Fruit fly (Drosophila melanogaster) whole organism, embryonic: ENCODE results near the gene cmet.
A peak's percentile ranks its signal among the peaks of the same experiment; 100 is the strongest.

ENCODE experiments used
- Antp ChIP-seq: fragments of 200-800 bp; sonication (Bioruptor generic); optimal IDR thresholded peaks from 3 replicates; lab custom pipeline; 2016; ENCODE audit warnings: missing biosample characterization, missing genetic modification characterization
- Bdp1 ChIP-seq: fragments of 200-800 bp; sonication (Bioruptor generic); optimal IDR thresholded peaks from 3 replicates; lab custom pipeline; 2016; ENCODE audit warnings: missing biosample characterization, missing genetic modification characterization
- BtbVII ChIP-seq: fragments of 200-800 bp; sonication (Bioruptor generic); optimal IDR thresholded peaks from 3 replicates; lab custom pipeline; 2017; ENCODE audit warnings: missing biosample characterization, mild to moderate bottlenecking, missing genetic modification characterization
- CG1233 ChIP-seq: fragments of 200-800 bp; sonication (Bioruptor generic); optimal IDR thresholded peaks from 4 replicates; lab custom pipeline; 2018; ENCODE audit warnings: missing biosample characterization, mild to moderate bottlenecking, missing genetic modification characterization
- CG12391 ChIP-seq: fragments of 200-800 bp; sonication (Bioruptor generic); optimal IDR thresholded peaks from 3 replicates; lab custom pipeline; 2018; ENCODE audit warnings: missing biosample characterization, mild to moderate bottlenecking, missing genetic modification characterization, moderate library complexity
- CG13296 ChIP-seq: fragments of 200-800 bp; sonication (Bioruptor generic); optimal IDR thresholded peaks from 3 replicates; lab custom pipeline; 2018; ENCODE audit warnings: missing biosample characterization, mild to moderate bottlenecking, missing genetic modification characterization
- CG13424 ChIP-seq: fragments of 200-800 bp; sonication (Bioruptor generic); optimal IDR thresholded peaks from 2 replicates; lab custom pipeline; 2019; ENCODE audit warnings: missing biosample characterization, mild to moderate bottlenecking, missing genetic modification characterization, moderate library complexity
- CG13894 ChIP-seq: fragments of 200-800 bp; sonication (Bioruptor generic); optimal IDR thresholded peaks from 3 replicates; lab custom pipeline; 2018; ENCODE audit warnings: missing biosample characterization, mild to moderate bottlenecking, missing genetic modification characterization, moderate library complexity
- CG17359 ChIP-seq: fragments of 200-800 bp; sonication (Bioruptor generic); optimal IDR thresholded peaks from 3 replicates; lab custom pipeline; 2018; ENCODE audit warnings: missing biosample characterization, mild to moderate bottlenecking, missing genetic modification characterization, moderate library complexity
- CG18764 ChIP-seq: fragments of 200-800 bp; sonication (Bioruptor generic); optimal IDR thresholded peaks from 3 replicates; lab custom pipeline; 2016; ENCODE audit warnings: missing biosample characterization, missing genetic modification characterization
- CG2202 ChIP-seq: fragments of 200-800 bp; sonication (Bioruptor generic); optimal IDR thresholded peaks from 2 replicates; lab custom pipeline; 2018; ENCODE audit warnings: missing biosample characterization, mild to moderate bottlenecking, missing genetic modification characterization
- CG2889 ChIP-seq: fragments of 200-800 bp; sonication (Bioruptor generic); IDR thresholded peaks from 3 replicates; pipeline ENCODE4 v1.3.6; 2022; ENCODE audit warnings: missing biosample characterization, missing genetic modification characterization
- CG3163 ChIP-seq: fragments of 200-800 bp; sonication (Bioruptor generic); optimal IDR thresholded peaks from 3 replicates; lab custom pipeline; 2016; ENCODE audit warnings: missing biosample characterization, missing genetic modification characterization
- CG34376 ChIP-seq: fragments of 200-800 bp; sonication (Bioruptor generic); optimal IDR thresholded peaks from 2 replicates; lab custom pipeline; 2018; ENCODE audit warnings: missing biosample characterization, mild to moderate bottlenecking, missing genetic modification characterization
- CG43689 ChIP-seq: fragments of 200-800 bp; sonication (Bioruptor generic); IDR thresholded peaks from 2 replicates; pipeline ENCODE4 v1.3.6; 2022; ENCODE audit warnings: missing biosample characterization, missing genetic modification characterization
- CG5245 ChIP-seq: fragments of 200-800 bp; sonication (Bioruptor generic); optimal IDR thresholded peaks from 3 replicates; lab custom pipeline; 2016; ENCODE audit warnings: missing biosample characterization, missing genetic modification characterization
- CG7839 ChIP-seq: fragments of 200-800 bp; sonication (Bioruptor generic); optimal IDR thresholded peaks from 3 replicates; lab custom pipeline; 2018; ENCODE audit warnings: missing biosample characterization, mild to moderate bottlenecking, missing genetic modification characterization, moderate library complexity
- CG7987 ChIP-seq: fragments of 200-800 bp; sonication (Bioruptor generic); optimal IDR thresholded peaks from 2 replicates; lab custom pipeline; 2018; ENCODE audit warnings: missing biosample characterization, mild to moderate bottlenecking, missing genetic modification characterization, moderate library complexity
- CG8089 ChIP-seq: fragments of 200-800 bp; sonication (Bioruptor generic); optimal IDR thresholded peaks from 3 replicates; lab custom pipeline; 2016; ENCODE audit warnings: missing biosample characterization, missing genetic modification characterization
- CG8359 ChIP-seq: fragments of 200-800 bp; sonication (Bioruptor generic); optimal IDR thresholded peaks from 2 replicates; lab custom pipeline; 2017; ENCODE audit warnings: missing biosample characterization, mild to moderate bottlenecking, missing genetic modification characterization, borderline replicate concordance
- CG9817 ChIP-seq: fragments of 200-800 bp; sonication (Bioruptor generic); optimal IDR thresholded peaks from 2 replicates; lab custom pipeline; 2018; ENCODE audit warnings: missing biosample characterization, mild to moderate bottlenecking, missing genetic modification characterization, moderate library complexity
- CoRest ChIP-seq: fragments of 200-800 bp; sonication (Bioruptor generic); optimal IDR thresholded peaks from 3 replicates; lab custom pipeline; 2018; ENCODE audit warnings: missing biosample characterization, mild to moderate bottlenecking, missing genetic modification characterization, moderate library complexity
- CrebB ChIP-seq: fragments of 200-800 bp; sonication (Bioruptor generic); optimal IDR thresholded peaks from 3 replicates; lab custom pipeline; 2018; ENCODE audit warnings: missing biosample characterization, mild to moderate bottlenecking, missing genetic modification characterization
- D19A ChIP-seq: fragments of 200-800 bp; optimal IDR thresholded peaks from 3 replicates; lab custom pipeline; 2019; ENCODE audit warnings: missing biosample characterization, mild to moderate bottlenecking, missing genetic modification characterization, moderate library complexity
- Dbx ChIP-seq: fragments of 200-800 bp; sonication (Bioruptor generic); IDR thresholded peaks from 3 replicates; pipeline ENCODE4 v1.3.6; 2022; ENCODE audit warnings: missing biosample characterization, missing genetic modification characterization
- E2f2 ChIP-seq: fragments of 200-800 bp; sonication (Bioruptor generic); IDR thresholded peaks from 2 replicates; pipeline ENCODE4 v1.3.6; 2022; ENCODE audit warnings: missing biosample characterization, missing genetic modification characterization
- Elba2 ChIP-seq: fragments of 200-800 bp; sonication (Bioruptor generic); optimal IDR thresholded peaks from 3 replicates; lab custom pipeline; 2016; ENCODE audit warnings: missing biosample characterization, missing genetic modification characterization
- Fer2 ChIP-seq: fragments of 200-800 bp; sonication (Bioruptor generic); optimal IDR thresholded peaks from 2 replicates; lab custom pipeline; 2018; ENCODE audit warnings: missing biosample characterization, mild to moderate bottlenecking, missing genetic modification characterization, moderate library complexity
- HLH4C ChIP-seq: fragments of 200-800 bp; sonication (Bioruptor generic); IDR thresholded peaks from 3 replicates; pipeline ENCODE4 v1.3.6; 2022; ENCODE audit warnings: missing biosample characterization, missing genetic modification characterization; ENCODE audit not compliant: partially characterized antibody
- HmgD ChIP-seq: fragments of 200-800 bp; sonication (Bioruptor generic); optimal IDR thresholded peaks from 3 replicates; lab custom pipeline; 2016; ENCODE audit warnings: missing biosample characterization, missing genetic modification characterization
- Kr ChIP-seq: fragments of 200-800 bp; sonication (Bioruptor generic); optimal IDR thresholded peaks from 2 replicates; lab custom pipeline; 2017; ENCODE audit warnings: missing biosample characterization, mild to moderate bottlenecking, missing genetic modification characterization
- Med ChIP-seq: fragments of 200-800 bp; sonication (Bioruptor generic); peaks from one replicate; lab custom pipeline; 2016; ENCODE audit warnings: missing biosample characterization, missing genetic modification characterization, mild to moderate bottlenecking, inconsistent platforms, moderate library complexity
- Nf-YB ChIP-seq: fragments of 200-800 bp; sonication (Bioruptor generic); optimal IDR thresholded peaks from 3 replicates; lab custom pipeline; 2019; ENCODE audit warnings: missing biosample characterization, mild to moderate bottlenecking, missing genetic modification characterization, moderate library complexity
- Side ChIP-seq: fragments of 200-800 bp; sonication (Bioruptor generic); optimal IDR thresholded peaks from 2 replicates; lab custom pipeline; 2016; ENCODE audit warnings: missing biosample characterization, missing genetic modification characterization
- abd-A ChIP-seq: fragments of 200-800 bp; sonication (Bioruptor generic); optimal IDR thresholded peaks from 3 replicates; lab custom pipeline; 2019; ENCODE audit warnings: missing biosample characterization, mild to moderate bottlenecking, missing genetic modification characterization, moderate library complexity
- ato ChIP-seq: fragments of 200-800 bp; sonication (Bioruptor generic); IDR thresholded peaks from 2 replicates; pipeline ENCODE4 v1.3.6; 2022; ENCODE audit warnings: missing biosample characterization, missing genetic modification characterization; ENCODE audit not compliant: partially characterized antibody
- bbx ChIP-seq: fragments of 200-800 bp; sonication (Bioruptor generic); IDR thresholded peaks from 2 replicates; pipeline ENCODE4 v1.3.6; 2022; ENCODE audit warnings: missing biosample characterization, missing genetic modification characterization; ENCODE audit not compliant: partially characterized antibody
- cad ChIP-seq: fragments of >200 bp; optimal IDR thresholded peaks from 2 replicates; lab custom pipeline; 2017; ENCODE audit warnings: missing biosample characterization, missing genetic modification characterization
- fd96Cb ChIP-seq: fragments of 200-800 bp; sonication (Bioruptor generic); optimal IDR thresholded peaks from 2 replicates; lab custom pipeline; 2018; ENCODE audit warnings: missing biosample characterization, mild to moderate bottlenecking, missing genetic modification characterization, moderate library complexity
- gsb-n ChIP-seq: fragments of 200-800 bp; sonication (Bioruptor generic); optimal IDR thresholded peaks from 3 replicates; lab custom pipeline; 2018; ENCODE audit warnings: missing biosample characterization, mild to moderate bottlenecking, missing genetic modification characterization
- hbn ChIP-seq: fragments of 200-800 bp; sonication (Bioruptor generic); IDR thresholded peaks from 2 replicates; pipeline ENCODE4 v1.3.6; 2022; ENCODE audit warnings: missing biosample characterization, missing genetic modification characterization; ENCODE audit not compliant: partially characterized antibody
- inv ChIP-seq: fragments of 200-800 bp; sonication (Bioruptor generic); IDR thresholded peaks from 2 replicates; pipeline ENCODE4 v1.3.6; 2022; ENCODE audit warnings: missing biosample characterization, missing genetic modification characterization; ENCODE audit not compliant: partially characterized antibody
- lab ChIP-seq: fragments of 200-800 bp; sonication (Bioruptor generic); optimal IDR thresholded peaks from 3 replicates; lab custom pipeline; 2017; ENCODE audit warnings: missing biosample characterization, missing genetic modification characterization, mild to moderate bottlenecking, moderate library complexity, missing genetic modification reagents
- lmd ChIP-seq: fragments of 200-800 bp; sonication (Bioruptor generic); IDR thresholded peaks from 2 replicates; pipeline ENCODE4 v1.3.6; 2022; ENCODE audit warnings: missing biosample characterization, missing genetic modification characterization
- maf-S ChIP-seq: fragments of 200-800 bp; sonication (Bioruptor generic); optimal IDR thresholded peaks from 2 replicates; lab custom pipeline; 2016; ENCODE audit warnings: missing biosample characterization, missing genetic modification characterization
- sima ChIP-seq: fragments of 200-800 bp; sonication (Bioruptor generic); optimal IDR thresholded peaks from 2 replicates; lab custom pipeline; 2016; ENCODE audit warnings: missing biosample characterization, missing genetic modification characterization
- sna ChIP-seq: fragments of 200-800 bp; sonication (Bioruptor generic); IDR thresholded peaks from 2 replicates; pipeline ENCODE4 v1.3.6; 2022; ENCODE audit warnings: missing biosample characterization, missing genetic modification characterization; ENCODE audit not compliant: partially characterized antibody
- tll ChIP-seq, 2 experiments: fragments of 200-800 bp in 1 of 2; fragments of >200 bp in 1 of 2; sonication (Bioruptor generic) in 1 of 2; optimal IDR thresholded peaks; 2 replicates each; lab custom pipeline; 2017 to 2019; ENCODE audit warnings: missing biosample characterization in 2 of 2, missing genetic modification characterization in 2 of 2, mild to moderate bottlenecking in 1 of 2, moderate library complexity in 1 of 2
- toy ChIP-seq: fragments of 200-800 bp; sonication (Bioruptor generic); IDR thresholded peaks from 2 replicates; pipeline ENCODE4 v1.3.6; 2022; ENCODE audit warnings: missing biosample characterization, missing genetic modification characterization
- tup ChIP-seq: fragments of 200-800 bp; sonication (Bioruptor generic); optimal IDR thresholded peaks from 2 replicates; lab custom pipeline; 2016; ENCODE audit warnings: missing biosample characterization, mild to moderate bottlenecking, missing genetic modification characterization, moderate library complexity
- wdn ChIP-seq: fragments of 200-800 bp; sonication (Bioruptor generic); IDR thresholded peaks from 2 replicates; pipeline ENCODE4 v1.3.6; 2022; ENCODE audit warnings: missing biosample characterization, missing genetic modification characterization

The cmet gene

dm6 chr2L:11221296-11221698 lies 47.5 kb downstream of the cmet start (continued):
- no peak for TF ChIP-seq CG12391 (tag; lab: Kevin White, UChicago)
- no peak for TF ChIP-seq sima (GFP tag; lab: Kevin White, UChicago)
- no peak for TF ChIP-seq Fer2 (tag; lab: Kevin White, UChicago)
- no peak for TF ChIP-seq HmgD (GFP tag; lab: Kevin White, UChicago)
- TF ChIP-seq CG9817 (tag; lab: Kevin White, UChicago) = no peak
- TF ChIP-seq Med (GFP tag; lab: Kevin White, UChicago) = peak; percentile 82
- no peak for TF ChIP-seq cad (GFP tag; lab: Kevin White, UChicago)
- TF ChIP-seq HLH4C (GFP tag; lab: Robert Waterston, UW) = 0 out of 3 replicates have a peak, but pooled peaks have one; percentile 28
- no peak for TF ChIP-seq fd96Cb
- TF ChIP-seq tll (GFP tag; optimal IDR thresholded peaks at IDR 0.05; lab: Kevin White, UChicago) = no peak
- TF ChIP-seq maf-S (GFP tag; lab: Kevin White, UChicago) = no peak
- no peak for TF ChIP-seq CG13424
- TF ChIP-seq CG43689 (GFP tag; lab: Robert Waterston, UW) = no peak
- TF ChIP-seq CG17359 = no peak
- TF ChIP-seq CG8359 (GFP tag; lab: Kevin White, UChicago) = no peak
- no peak for TF ChIP-seq ato (GFP tag; lab: Robert Waterston, UW)
- no peak for TF ChIP-seq E2f2 (GFP tag; lab: Robert Waterston, UW)
- no peak for TF ChIP-seq CG7839
- TF ChIP-seq Side (GFP tag; lab: Kevin White, UChicago) = no peak
- no peak for TF ChIP-seq CrebB (tag; lab: Kevin White, UChicago)
- TF ChIP-seq Antp (GFP tag; lab: Kevin White, UChicago) = no peak
- TF ChIP-seq lmd = no peak
- no peak for TF ChIP-seq CG13894
- no peak for TF ChIP-seq gsb-n (tag; lab: Kevin White, UChicago)
- TF ChIP-seq toy (GFP tag; lab: Robert Waterston, UW) = no peak
- peak; percentile 56 for TF ChIP-seq Nf-YB (GFP tag; lab: Kevin White, UChicago)
- TF ChIP-seq D19A (tag; lab: Kevin White, UChicago) = no peak
- no peak for TF ChIP-seq tup (GFP tag; lab: Kevin White, UChicago)
- no peak for TF ChIP-seq wdn (GFP tag; lab: Robert Waterston, UW)
- TF ChIP-seq Bdp1 = no peak
- TF ChIP-seq CG13296 (GFP tag; lab: Kevin White, UChicago) = no peak
- TF ChIP-seq CG3163 (GFP tag; lab: Kevin White, UChicago) = peak; percentile 99
- no peak for TF ChIP-seq CG5245 (GFP tag; lab: Kevin White, UChicago)
- TF ChIP-seq CG1233 (GFP tag; lab: Kevin White, UChicago) = no peak
- TF ChIP-seq bbx (GFP tag; lab: Robert Waterston, UW) = no peak
- no peak for TF ChIP-seq inv
- TF ChIP-seq BtbVII (GFP tag; lab: Kevin White, UChicago) = no peak
- no peak for TF ChIP-seq CG34376 (GFP tag; lab: Kevin White, UChicago)
- TF ChIP-seq sna = no peak
- TF ChIP-seq hbn (GFP tag; lab: Robert Waterston, UW) = no peak
- TF ChIP-seq CG8089 (GFP tag; lab: Kevin White, UChicago) = no peak
- no peak for TF ChIP-seq CG7987 (GFP tag; lab: Kevin White, UChicago)
- TF ChIP-seq CG2202 (tag; lab: Kevin White, UChicago) = no peak
- no peak for TF ChIP-seq CG2889 (GFP tag; lab: Robert Waterston, UW)
- no peak for TF ChIP-seq CoRest (tag; lab: Kevin White, UChicago)
- peak; percentile 5 for TF ChIP-seq lab (GFP tag; lab: Kevin White, UChicago)
- TF ChIP-seq abd-A = peak; percentile 35
- no peak for TF ChIP-seq Elba2 (GFP tag; lab: Kevin White, UChicago)
- no peak for TF ChIP-seq CG18764 (GFP tag; lab: Kevin White, UChicago)
- no peak for TF ChIP-seq Dbx
- no peak for TF ChIP-seq Kr (GFP tag; lab: Kevin White, UChicago)
